Worm (Caenorhabditis elegans) whole organism, L3 larva: ENCODE results near the gene ccch-1.

Source experiments
- ama-1 ChIP-seq: fragments of 150-350 bp; optimal IDR thresholded peaks from 2 replicates; lab custom pipeline; 2018
- ceh-82 ChIP-seq: fragments of 150-350 bp; optimal IDR thresholded peaks from 2 replicates; lab custom pipeline; 2014; ENCODE audit warnings: missing biosample characterization, missing genetic modification characterization
- egl-27 ChIP-seq: sonication (generic microtip); optimal IDR thresholded peaks from 4 replicates; lab custom pipeline; 2017; ENCODE audit warnings: missing biosample characterization, missing genetic modification reagents, missing genetic modification characterization
- nhr-237 ChIP-seq: fragments of 150-350 bp; optimal IDR thresholded peaks from 2 replicates; lab custom pipeline; 2014; ENCODE audit warnings: missing biosample characterization, missing genetic modification characterization
- pqm-1 ChIP-seq: fragments of 150-350 bp; optimal IDR thresholded peaks from 2 replicates; lab custom pipeline; 2017; ENCODE audit warnings: missing biosample characterization, missing genetic modification characterization, inconsistent platforms
- ztf-11 ChIP-seq: fragments of 150-350 bp; optimal IDR thresholded peaks from 2 replicates; lab custom pipeline; 2014; ENCODE audit warnings: missing biosample characterization, missing genetic modification characterization

- TF ChIP-seq egl-27: no peak
- no peak for TF ChIP-seq ztf-11 (tag; lab: Kevin White, UChicago)
- TF ChIP-seq pqm-1 (tag; lab: Kevin White, UChicago): no peak
- TF ChIP-seq ama-1: no peak
- no peak for TF ChIP-seq ceh-82 (tag; lab: Kevin White, UChicago)
- no peak for TF ChIP-seq nhr-237
Observed at ce11 chrV:11486680-11487079, 41.0 kb upstream of the ccch-1 start, which contains the start of gene T11F9.10.
